Fruit fly (Drosophila melanogaster) whole organism, prepupa: ENCODE measurements around the gene msd1.
A peak's percentile ranks its signal among the peaks of the same experiment; 100 is the strongest.

Experiments
- Blimp-1 ChIP-seq: fragments of 200-800 bp; sonication (Bioruptor generic); optimal IDR thresholded peaks from 3 replicates; lab custom pipeline; 2017; ENCODE audit warnings: missing biosample characterization, missing genetic modification characterization, mild to moderate bottlenecking, moderate library complexity, missing genetic modification reagents
- CG10631 ChIP-seq: fragments of 200-800 bp; sonication (Bioruptor generic); optimal IDR thresholded peaks from 2 replicates; lab custom pipeline; 2016; ENCODE audit warnings: missing biosample characterization, missing genetic modification characterization
- CG10669 ChIP-seq: fragments of 200-800 bp; sonication (Bioruptor generic); optimal IDR thresholded peaks from 3 replicates; lab custom pipeline; 2018; ENCODE audit warnings: missing biosample characterization, mild to moderate bottlenecking, missing genetic modification characterization, moderate library complexity
- CG11294 ChIP-seq: fragments of 200-800 bp; sonication (Bioruptor generic); IDR thresholded peaks from 2 replicates; pipeline ENCODE4 v1.3.6; 2022; ENCODE audit warnings: missing biosample characterization, missing genetic modification characterization
- CG11762 ChIP-seq: fragments of 200-800 bp; sonication (Bioruptor generic); optimal IDR thresholded peaks from 3 replicates; lab custom pipeline; 2016; ENCODE audit warnings: missing biosample characterization, missing genetic modification characterization; ENCODE audit not compliant: insufficient read depth
- CG1621 ChIP-seq: fragments of 200-800 bp; sonication (Bioruptor generic); optimal IDR thresholded peaks from 3 replicates; lab custom pipeline; 2018; ENCODE audit warnings: missing biosample characterization, mild to moderate bottlenecking, missing genetic modification characterization
- CG16779 ChIP-seq: fragments of 200-800 bp; sonication (Bioruptor generic); optimal IDR thresholded peaks from 3 replicates; lab custom pipeline; 2017; ENCODE audit warnings: missing biosample characterization, mild to moderate bottlenecking, missing genetic modification characterization
- CG3032 ChIP-seq: fragments of 200-800 bp; optimal IDR thresholded peaks from 2 replicates; lab custom pipeline; 2019; ENCODE audit warnings: missing biosample characterization, mild to moderate bottlenecking, missing genetic modification characterization, moderate library complexity
- CG31627 ChIP-seq: fragments of 200-800 bp; sonication (Bioruptor generic); optimal IDR thresholded peaks from 3 replicates; lab custom pipeline; 2016; ENCODE audit warnings: missing biosample characterization, missing genetic modification characterization
- CG32006 ChIP-seq: fragments of 200-800 bp; sonication (Bioruptor generic); optimal IDR thresholded peaks from 3 replicates; lab custom pipeline; 2017; ENCODE audit warnings: missing biosample characterization, mild to moderate bottlenecking, missing genetic modification characterization
- CG3919 ChIP-seq: fragments of 200-800 bp; sonication (Bioruptor generic); optimal IDR thresholded peaks from 3 replicates; lab custom pipeline; 2016; ENCODE audit warnings: missing biosample characterization, missing genetic modification characterization
- CG6163 ChIP-seq: fragments of 200-800 bp; sonication (Bioruptor generic); IDR thresholded peaks from 3 replicates; pipeline ENCODE4 v1.3.6; 2022; ENCODE audit warnings: missing biosample characterization, missing genetic modification characterization
- CG6854 ChIP-seq: fragments of 200-800 bp; sonication (Bioruptor generic); optimal IDR thresholded peaks from 2 replicates; lab custom pipeline; 2017; ENCODE audit warnings: missing biosample characterization, mild to moderate bottlenecking, missing genetic modification characterization
- CG7368 ChIP-seq: fragments of 200-800 bp; sonication (Bioruptor generic); optimal IDR thresholded peaks from 3 replicates; lab custom pipeline; 2016; ENCODE audit warnings: missing biosample characterization, missing genetic modification characterization
- CG8119 ChIP-seq: fragments of 200-800 bp; sonication (Bioruptor generic); IDR thresholded peaks from 3 replicates; pipeline ENCODE4 v1.3.6; 2022; ENCODE audit warnings: missing biosample characterization, missing genetic modification characterization
- CG8632 ChIP-seq: fragments of 200-800 bp; sonication (Bioruptor generic); optimal IDR thresholded peaks from 3 replicates; lab custom pipeline; 2016; ENCODE audit warnings: missing biosample characterization, missing genetic modification characterization
- Eip75B ChIP-seq: fragments of 200-800 bp; sonication (Bioruptor generic); optimal IDR thresholded peaks from 3 replicates; lab custom pipeline; 2016; ENCODE audit warnings: missing biosample characterization, missing genetic modification characterization
- Eip78C ChIP-seq: fragments of 200-800 bp; sonication (Bioruptor generic); peaks from one replicate; lab custom pipeline; 2016; ENCODE audit warnings: missing biosample characterization, missing genetic modification characterization
- Gug ChIP-seq: fragments of 200-800 bp; sonication (Bioruptor generic); IDR thresholded peaks from 2 replicates; pipeline ENCODE4 v1.3.6; 2022; ENCODE audit warnings: missing biosample characterization, missing genetic modification characterization
- Hr38 ChIP-seq: sonication (Bioruptor generic); optimal IDR thresholded peaks from 2 replicates; lab custom pipeline; 2016; ENCODE audit warnings: missing biosample characterization, missing genetic modification characterization
- Hr4 ChIP-seq: fragments of 200-800 bp; sonication (Bioruptor generic); optimal IDR thresholded peaks from 3 replicates; lab custom pipeline; 2016; ENCODE audit warnings: missing biosample characterization, missing genetic modification characterization
- Lpt ChIP-seq: fragments of 200-800 bp; sonication (Bioruptor generic); optimal IDR thresholded peaks from 3 replicates; lab custom pipeline; 2016; ENCODE audit warnings: missing biosample characterization, missing genetic modification characterization
- Met ChIP-seq: fragments of 200-800 bp; sonication (Bioruptor generic); optimal IDR thresholded peaks from 3 replicates; lab custom pipeline; 2016; ENCODE audit warnings: missing biosample characterization, missing genetic modification characterization
- OdsH ChIP-seq: fragments of 200-800 bp; sonication (Bioruptor generic); optimal IDR thresholded peaks from 3 replicates; lab custom pipeline; 2016; ENCODE audit warnings: missing biosample characterization, missing genetic modification characterization
- Smox ChIP-seq: fragments of 200-800 bp; sonication (Bioruptor generic); optimal IDR thresholded peaks from 3 replicates; lab custom pipeline; 2016; ENCODE audit warnings: missing biosample characterization, missing genetic modification characterization
- Sox14 ChIP-seq: fragments of 200-800 bp; sonication (Bioruptor generic); optimal IDR thresholded peaks from 3 replicates; lab custom pipeline; 2016; ENCODE audit warnings: missing biosample characterization, missing genetic modification characterization
- Sox15 ChIP-seq: fragments of 200-800 bp; sonication (Bioruptor generic); optimal IDR thresholded peaks from 3 replicates; lab custom pipeline; 2016; ENCODE audit warnings: missing biosample characterization, missing genetic modification characterization
- acj6 ChIP-seq: fragments of 200-800 bp; sonication (Bioruptor generic); optimal IDR thresholded peaks from 3 replicates; lab custom pipeline; 2016; ENCODE audit warnings: missing biosample characterization, missing genetic modification characterization
- dac ChIP-seq: fragments of 200-800 bp; sonication (Bioruptor generic); optimal IDR thresholded peaks from 2 replicates; lab custom pipeline; 2017; ENCODE audit warnings: missing biosample characterization, mild to moderate bottlenecking, missing genetic modification characterization
- dsx ChIP-seq: fragments of 200-800 bp; optimal IDR thresholded peaks from 3 replicates; lab custom pipeline; 2019; ENCODE audit warnings: missing biosample characterization, mild to moderate bottlenecking, missing genetic modification characterization, moderate library complexity; ENCODE audit not compliant: poor library complexity, severe bottlenecking
- eg ChIP-seq: fragments of 200-800 bp; sonication (Bioruptor generic); IDR thresholded peaks from 3 replicates; pipeline ENCODE4 v1.3.6; 2022; ENCODE audit warnings: missing biosample characterization, missing genetic modification characterization
- esn ChIP-seq: fragments of 200-800 bp; sonication (Bioruptor generic); optimal IDR thresholded peaks from 2 replicates; lab custom pipeline; 2016; ENCODE audit warnings: missing biosample characterization, mild to moderate bottlenecking, missing genetic modification characterization, moderate library complexity
- fd59A ChIP-seq: fragments of 200-800 bp; sonication (Bioruptor generic); optimal IDR thresholded peaks from 2 replicates; lab custom pipeline; 2017; ENCODE audit warnings: missing biosample characterization, mild to moderate bottlenecking, missing genetic modification characterization, missing genetic modification reagents
- fkh ChIP-seq: fragments of 200-800 bp; sonication (Bioruptor generic); optimal IDR thresholded peaks from 3 replicates; lab custom pipeline; 2017; ENCODE audit warnings: missing biosample characterization, mild to moderate bottlenecking, missing genetic modification characterization, moderate library complexity
- lz ChIP-seq: fragments of 200-800 bp; sonication (Bioruptor generic); optimal IDR thresholded peaks from 3 replicates; lab custom pipeline; 2016; ENCODE audit warnings: missing biosample characterization, missing genetic modification characterization
- net ChIP-seq: fragments of 200-800 bp; sonication (Bioruptor generic); optimal IDR thresholded peaks from 3 replicates; lab custom pipeline; 2016; ENCODE audit warnings: missing biosample characterization, missing genetic modification characterization
- pdm3 ChIP-seq: fragments of 200-800 bp; sonication (Bioruptor generic); optimal IDR thresholded peaks from 3 replicates; lab custom pipeline; 2016; ENCODE audit warnings: missing biosample characterization, missing genetic modification characterization
- salr ChIP-seq, 2 experiments: fragments of 200-800 bp; sonication (Bioruptor generic); optimal IDR thresholded peaks; 3 replicates each; lab custom pipeline; 2016 to 2018; ENCODE audit warnings: missing biosample characterization in 2 of 2, missing genetic modification characterization in 2 of 2, mild to moderate bottlenecking in 1 of 2
- ss ChIP-seq, 2 experiments: fragments of 200-800 bp; sonication (Bioruptor generic); optimal IDR thresholded peaks; 2 replicates in 1 of 2; 3 replicates in 1 of 2; lab custom pipeline; 2017 to 2018; ENCODE audit warnings: mild to moderate bottlenecking in 2 of 2, missing biosample characterization in 2 of 2, missing genetic modification characterization in 2 of 2, moderate library complexity in 1 of 2
- svp ChIP-seq: fragments of 200-800 bp; sonication (Bioruptor generic); peaks from one replicate; lab custom pipeline; 2016; ENCODE audit warnings: missing biosample characterization, missing genetic modification characterization
- topi ChIP-seq: fragments of 200-800 bp; sonication (Bioruptor generic); optimal IDR thresholded peaks from 3 replicates; lab custom pipeline; 2016; ENCODE audit warnings: missing biosample characterization, missing genetic modification characterization

msd1 gene

dm6 chr3L:1348248-1348647 is 16.7 kb downstream of the msd1 start (continued):
- TF ChIP-seq salr (GFP tag; optimal IDR thresholded peaks at IDR 0.05; lab: Kevin White, UChicago) (peak in 1 of 2 experiments; percentile 74), CG6163 (peak; percentile 92), Gug (peak; percentile 73), Hr38 (no peak), Sox14 (GFP tag; lab: Kevin White, UChicago) (peak; percentile 84), topi (GFP tag; lab: Kevin White, UChicago) (peak; percentile 78), CG3032 (peak; percentile 74), svp (peak; percentile 86), lz (peak; percentile 78), CG8632 (GFP tag; lab: Kevin White, UChicago) (peak; percentile 67), CG32006 (GFP tag; lab: Kevin White, UChicago) (peak; percentile 88), eg (GFP tag; lab: Robert Waterston, UW) (peak; percentile 85), CG16779 (no peak), net (GFP tag; lab: Kevin White, UChicago) (no peak), Blimp-1 (GFP tag; lab: Kevin White, UChicago) (no peak), Eip75B (GFP tag; lab: Kevin White, UChicago) (peak; percentile 81), CG11294 (GFP tag; lab: Robert Waterston, UW) (peak; percentile 63), Eip78C (GFP tag; lab: Kevin White, UChicago) (peak; percentile 92), acj6 (GFP tag; lab: Kevin White, UChicago) (peak; percentile 82), Lpt (GFP tag; lab: Kevin White, UChicago) (peak; percentile 73), CG11762 (GFP tag; lab: Kevin White, UChicago) (peak; percentile 54), CG3919 (GFP tag; lab: Kevin White, UChicago) (peak; percentile 79), CG10669 (GFP tag; lab: Kevin White, UChicago) (peak; percentile 68), ss (GFP tag; optimal IDR thresholded peaks at IDR 0.05; lab: Kevin White, UChicago) (peak; percentile 83 to 84), CG8119 (GFP tag; lab: Robert Waterston, UW) (peak; percentile 81), CG10631 (GFP tag; lab: Kevin White, UChicago) (peak; percentile 71), CG7368 (peak; percentile 58), dsx (GFP tag; lab: Kevin White, UChicago) (peak; percentile 70), OdsH (GFP tag; lab: Kevin White, UChicago) (peak; percentile 85)
- TF ChIP-seq, all 60 proteins: peak for 49

DNA sequence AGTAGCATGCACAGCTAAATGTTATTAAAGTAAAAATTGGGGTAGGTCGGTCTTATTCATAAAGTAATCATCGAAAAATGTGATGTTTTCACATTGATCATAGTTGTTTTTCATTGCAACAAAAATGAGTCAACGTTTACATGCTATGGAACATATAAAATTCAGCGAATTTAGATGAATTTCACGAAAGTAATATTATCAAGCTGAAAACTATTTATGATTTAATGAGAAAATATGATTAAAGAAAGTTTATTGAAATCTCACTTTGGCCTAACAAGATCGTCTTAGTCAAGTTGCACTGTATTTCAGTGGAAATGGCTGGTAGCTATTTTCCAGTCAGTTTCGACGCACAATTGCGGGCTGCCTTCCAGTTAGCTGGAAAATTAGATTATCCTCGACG is 17.4 kb downstream of the msd1 start:
- no peak for TF ChIP-seq CG11294 (GFP tag; lab: Robert Waterston, UW)
- peak; percentile 24 for TF ChIP-seq Met (GFP tag; lab: Kevin White, UChicago)
- no peak for TF ChIP-seq CG8632 (GFP tag; lab: Kevin White, UChicago)
- peak; percentile 48 for TF ChIP-seq Eip78C (GFP tag; lab: Kevin White, UChicago)
- no peak for TF ChIP-seq dac (GFP tag; lab: Kevin White, UChicago)
- TF ChIP-seq pdm3 (GFP tag; lab: Kevin White, UChicago), result no peak
- TF ChIP-seq CG7368, result no peak
- TF ChIP-seq acj6 (GFP tag; lab: Kevin White, UChicago), result peak; percentile 26
- no peak for TF ChIP-seq CG6854 (GFP tag; lab: Kevin White, UChicago)
- TF ChIP-seq fd59A (GFP tag; lab: Kevin White, UChicago), result no peak
- TF ChIP-seq esn, result peak; percentile 9
- TF ChIP-seq lz, result no peak
- no peak for TF ChIP-seq Blimp-1 (GFP tag; lab: Kevin White, UChicago)
- no peak for TF ChIP-seq svp
- peak; percentile 16 for TF ChIP-seq Hr4 (GFP tag; lab: Kevin White, UChicago)
- peak; percentile 0 for TF ChIP-seq CG31627
- TF ChIP-seq Sox15 (GFP tag; lab: Kevin White, UChicago), result no peak
- no peak for TF ChIP-seq fkh (GFP tag; lab: Kevin White, UChicago)
- TF ChIP-seq CG3919 (GFP tag; lab: Kevin White, UChicago), result no peak
- no peak for TF ChIP-seq CG1621 (tag; lab: Kevin White, UChicago)
- no peak for TF ChIP-seq Smox
